Worm (Caenorhabditis elegans) whole organism, L1 larva: Measurements from ENCODE around the gene R08D7.4.

ENCODE experiments used
- C34B4.2 ChIP-seq: sonication (generic microtip); optimal IDR thresholded peaks from 2 replicates; lab custom pipeline; 2017; ENCODE audit warnings: mild to moderate bottlenecking, missing genetic modification characterization, missing compliant biosample characterization
- alr-1 ChIP-seq: fragments of 200-800 bp; sonication (Bioruptor generic); optimal IDR thresholded peaks from 2 replicates; lab custom pipeline; 2018; ENCODE audit warnings: borderline replicate concordance, mild to moderate bottlenecking, missing genetic modification characterization, missing compliant biosample characterization
- aly-2 ChIP-seq: fragments of 150-350 bp; optimal IDR thresholded peaks from 2 replicates; lab custom pipeline; 2014; ENCODE audit warnings: missing biosample characterization, missing genetic modification characterization
- ama-1 ChIP-seq: fragments of 150-350 bp; optimal IDR thresholded peaks from 2 replicates; lab custom pipeline; 2014
- ceh-82 ChIP-seq, 3 experiments: fragments of 150-350 bp in 1 of 3; sonication (generic microtip) in 2 of 3; optimal IDR thresholded peaks; 2 replicates each; lab custom pipeline; 2014 to 2017; ENCODE audit warnings: missing biosample characterization in 3 of 3, missing genetic modification characterization in 3 of 3
- ceh-90 ChIP-seq: sonication (generic microtip); optimal IDR thresholded peaks from 2 replicates; lab custom pipeline; 2016; ENCODE audit warnings: missing genetic modification characterization, missing compliant biosample characterization
- ces-1 ChIP-seq: fragments of 150-350 bp; optimal IDR thresholded peaks from 2 replicates; lab custom pipeline; 2014; ENCODE audit warnings: missing biosample characterization, missing genetic modification reagents, missing genetic modification characterization
- dpl-1 ChIP-seq, 3 experiments: fragments of 150-350 bp in 2 of 3; sonication (generic microtip) in 1 of 3; optimal IDR thresholded peaks; 2 replicates each; lab custom pipeline; 2014 to 2017; ENCODE audit warnings: missing biosample characterization in 3 of 3, missing genetic modification characterization in 3 of 3, missing genetic modification reagents in 3 of 3
- efl-1 ChIP-seq, 4 experiments: fragments of 150-350 bp; optimal IDR thresholded peaks in 3 of 4; peaks in 1 of 4; 1 replicate in 1 of 4; 2 replicates in 3 of 4; lab custom pipeline; 2014; ENCODE audit warnings: missing biosample characterization in 2 of 4, missing genetic modification characterization in 2 of 4, missing genetic modification reagents in 2 of 4
- egl-27 ChIP-seq, 2 experiments: fragments of 150-350 bp in 1 of 2; sonication (generic microtip); optimal IDR thresholded peaks; 3 replicates each; lab custom pipeline; 2017 to 2018; ENCODE audit warnings: missing biosample characterization in 2 of 2, missing genetic modification characterization in 2 of 2, missing genetic modification reagents in 2 of 2
- elt-3 ChIP-seq, 6 experiments: fragments of 150-350 bp in 1 of 6; sonication (generic microtip); optimal IDR thresholded peaks; 2 replicates each; lab custom pipeline; 2017 to 2018; ENCODE audit warnings: missing biosample characterization in 6 of 6, missing genetic modification characterization in 6 of 6, inconsistent platforms in 1 of 6
- ets-5 ChIP-seq: fragments of 200-800 bp; sonication (Bioruptor generic); IDR thresholded peaks from 2 replicates; pipeline ENCODE4 v1.3.6; 2022; ENCODE audit warnings: missing genetic modification characterization, missing compliant biosample characterization
- fos-1 ChIP-seq: fragments of 150-350 bp; optimal IDR thresholded peaks from 2 replicates; lab custom pipeline; 2014; ENCODE audit warnings: missing biosample characterization, missing genetic modification characterization
- lin-39 ChIP-seq: fragments of 150-350 bp; optimal IDR thresholded peaks from 2 replicates; lab custom pipeline; 2014; ENCODE audit warnings: missing biosample characterization, missing genetic modification reagents, missing genetic modification characterization
- lsy-2 ChIP-seq, 2 experiments: fragments of 150-350 bp; optimal IDR thresholded peaks; 2 replicates each; lab custom pipeline; 2014; ENCODE audit warnings: missing biosample characterization in 2 of 2, missing genetic modification characterization in 2 of 2
- nhr-19 ChIP-seq: fragments of 200-800 bp; sonication (Bioruptor generic); conservative IDR thresholded peaks from 2 replicates; pipeline ENCODE4 v1.3.6; 2022; ENCODE audit warnings: missing genetic modification characterization, missing compliant biosample characterization
- nhr-237 ChIP-seq: fragments of 150-350 bp; optimal IDR thresholded peaks from 2 replicates; lab custom pipeline; 2014; ENCODE audit warnings: missing biosample characterization, missing genetic modification characterization
- nhr-47 ChIP-seq: sonication (generic microtip); optimal IDR thresholded peaks from 2 replicates; lab custom pipeline; 2016; ENCODE audit warnings: mild to moderate bottlenecking, missing genetic modification characterization, moderate library complexity, missing compliant biosample characterization
- nhr-71 ChIP-seq: sonication (generic microtip); optimal IDR thresholded peaks from 2 replicates; lab custom pipeline; 2016; ENCODE audit warnings: mild to moderate bottlenecking, missing genetic modification characterization, moderate library complexity, missing compliant biosample characterization
- nhr-77 ChIP-seq: fragments of 150-350 bp; optimal IDR thresholded peaks from 2 replicates; lab custom pipeline; 2014; ENCODE audit warnings: missing biosample characterization, missing genetic modification characterization
- nhr-84 ChIP-seq: sonication (generic microtip); optimal IDR thresholded peaks from 2 replicates; lab custom pipeline; 2017; ENCODE audit warnings: missing biosample characterization, missing genetic modification characterization
- nhr-90 ChIP-seq: sonication (generic microtip); optimal IDR thresholded peaks from 2 replicates; lab custom pipeline; 2016; ENCODE audit warnings: mild to moderate bottlenecking, missing genetic modification characterization, missing compliant biosample characterization; ENCODE audit not compliant: poor library complexity
- pag-3 ChIP-seq: sonication (generic microtip); optimal IDR thresholded peaks from 2 replicates; lab custom pipeline; 2017; ENCODE audit warnings: missing genetic modification characterization, mild to moderate bottlenecking, missing compliant biosample characterization, antibody characterized with exemption, borderline replicate concordance; ENCODE audit not compliant: insufficient read depth
- sup-37 ChIP-seq: fragments of 200-800 bp; sonication (Bioruptor generic); optimal IDR thresholded peaks from 2 replicates; lab custom pipeline; 2018; ENCODE audit warnings: mild to moderate bottlenecking, missing genetic modification characterization, missing compliant biosample characterization
- vab-15 ChIP-seq: sonication (generic microtip); optimal IDR thresholded peaks from 2 replicates; lab custom pipeline; 2017; ENCODE audit warnings: missing genotype, mild to moderate bottlenecking, missing genetic modification characterization, missing compliant biosample characterization

The R08D7.4 gene

DNA sequence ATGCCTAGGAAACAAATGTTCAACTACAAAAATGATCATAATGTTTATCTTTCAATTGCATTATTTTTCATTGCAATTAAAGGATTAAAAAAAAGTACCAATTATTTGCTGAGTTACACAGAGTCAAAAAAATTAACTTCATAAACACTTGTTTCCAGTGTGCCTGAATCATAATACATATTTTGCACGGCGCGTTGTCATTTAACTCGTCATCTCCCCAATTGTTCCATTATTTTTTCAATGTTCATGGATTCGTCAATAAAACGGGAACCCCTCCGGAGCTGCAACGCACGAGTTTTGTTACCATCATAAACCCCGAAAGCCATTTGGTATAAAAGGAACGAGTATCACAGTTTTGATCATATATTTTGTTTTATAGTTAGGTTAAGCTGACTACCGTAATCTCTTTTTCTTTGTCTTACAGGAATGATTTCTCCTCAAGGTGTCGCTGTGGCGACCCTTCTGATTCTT is 45.5 kb downstream of the R08D7.4 start, which contains the start of gene F59B2.12:
Gene F59B2.12 (plus strand): TSS at position 421 of the 471 bp plus-strand sequence.
- TF ChIP-seq lin-39 (tag; lab: Kevin White, UChicago) (no peak), vab-15 (no peak), nhr-77 (tag; lab: Kevin White, UChicago) (no peak), nhr-71 (tag; lab: Kevin White, UChicago) (no peak), ceh-82 (tag; optimal IDR thresholded peaks at IDR 0.05; lab: Kevin White, UChicago) (no peak), ces-1 (GFP tag; lab: Kevin White, UChicago) (no peak), ceh-90 (tag; lab: Kevin White, UChicago) (no peak), lsy-2 (tag; optimal IDR thresholded peaks at IDR 0.05; lab: Kevin White, UChicago) (no peak), elt-3 (tag; optimal IDR thresholded peaks at IDR 0.05; lab: Kevin White, UChicago) (no peak), nhr-47 (tag; lab: Kevin White, UChicago) (no peak), nhr-237 (tag; lab: Kevin White, UChicago) (no peak), ets-5 (no peak), egl-27 (tag; optimal IDR thresholded peaks at IDR 0.05; lab: Kevin White, UChicago) (no peak), nhr-84 (tag; lab: Kevin White, UChicago) (no peak), sup-37 (no peak), efl-1 (optimal IDR thresholded peaks at IDR 0.05; lab: Kevin White, UChicago) (no peak), efl-1 (GFP tag; optimal IDR thresholded peaks at IDR 0.05 in 1 of 2; lab: Kevin White, UChicago) (no peak), pag-3 (tag; lab: Kevin White, UChicago) (no peak), fos-1 (tag; lab: Kevin White, UChicago) (no peak)

DNA sequence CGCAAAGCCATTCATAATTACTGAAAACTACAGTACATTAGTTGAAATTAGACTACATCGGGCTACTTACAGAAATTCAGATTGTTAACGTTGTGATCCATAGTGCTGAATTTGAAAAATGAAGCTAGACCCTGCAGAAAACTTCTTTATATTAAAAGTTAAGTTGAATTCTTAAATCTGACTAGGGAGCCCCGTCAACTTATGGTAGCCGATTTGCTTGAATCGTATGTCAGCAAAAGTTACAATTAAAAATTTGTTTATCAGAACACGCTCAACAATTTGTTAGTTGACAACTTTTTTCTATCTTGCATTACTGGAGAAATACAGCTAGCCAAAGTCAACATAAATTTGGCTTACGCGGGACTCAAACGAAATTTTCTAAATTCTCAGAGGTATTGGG is 50.8 kb downstream of the R08D7.4 start, which contains the start of gene F59B2.14:
Gene F59B2.14 (minus strand): TSS at position 101 of the 400 bp plus-strand sequence.
- TF ChIP-seq ets-5 (no peak), ceh-90 (tag; lab: Kevin White, UChicago) (no peak), nhr-19 (GFP tag; lab: Robert Waterston, UW) (no peak), ama-1 (lab: Kevin White, UChicago) (no peak), aly-2 (no peak), alr-1 (tag; lab: Kevin White, UChicago) (no peak), dpl-1 (GFP tag; optimal IDR thresholded peaks at IDR 0.05; lab: Kevin White, UChicago) (no peak), nhr-90 (no peak), C34B4.2 (no peak)
